Worm (Caenorhabditis elegans) whole organism, late embryonic: ENCODE data around the gene coq-6.

Source experiments
- C08G9.2 ChIP-seq: sonication (generic microtip); optimal IDR thresholded peaks from 2 replicates; lab custom pipeline; 2016; ENCODE audit warnings: mild to moderate bottlenecking, missing genetic modification characterization, moderate library complexity, missing compliant biosample characterization
- F13H6.1 ChIP-seq: sonication (generic microtip); optimal IDR thresholded peaks from 2 replicates; lab custom pipeline; 2016; ENCODE audit warnings: missing genetic modification characterization, missing compliant biosample characterization
- K02D7.2 ChIP-seq: sonication (generic microtip); optimal IDR thresholded peaks from 2 replicates; lab custom pipeline; 2017; ENCODE audit warnings: mild to moderate bottlenecking, missing genetic modification characterization, missing compliant biosample characterization
- Y22D7AL.16 ChIP-seq: sonication (generic microtip); optimal IDR thresholded peaks from 2 replicates; lab custom pipeline; 2016; ENCODE audit warnings: missing genetic modification characterization, missing compliant biosample characterization
- ama-1 ChIP-seq: fragments of 150-350 bp; optimal IDR thresholded peaks from 2 replicates; lab custom pipeline; 2014
- ceh-14 ChIP-seq: sonication (generic microtip); optimal IDR thresholded peaks from 2 replicates; lab custom pipeline; 2016; ENCODE audit warnings: missing genotype, missing genetic modification characterization, missing compliant biosample characterization
- ceh-18 ChIP-seq: sonication (generic microtip); optimal IDR thresholded peaks from 2 replicates; lab custom pipeline; 2016; ENCODE audit warnings: missing genetic modification characterization, missing compliant biosample characterization
- ceh-2 ChIP-seq: sonication (generic microtip); optimal IDR thresholded peaks from 2 replicates; lab custom pipeline; 2016; ENCODE audit warnings: missing genotype, missing genetic modification characterization, missing compliant biosample characterization
- ceh-22 ChIP-seq: sonication (generic microtip); optimal IDR thresholded peaks from 2 replicates; lab custom pipeline; 2017; ENCODE audit warnings: missing biosample characterization, missing genetic modification characterization
- ceh-24 ChIP-seq: sonication (generic microtip); optimal IDR thresholded peaks from 2 replicates; lab custom pipeline; 2016; ENCODE audit warnings: mild to moderate bottlenecking, missing genetic modification characterization, missing compliant biosample characterization
- ceh-30 ChIP-seq: fragments of 150-350 bp; optimal IDR thresholded peaks from 2 replicates; lab custom pipeline; 2014; ENCODE audit warnings: missing biosample characterization, missing genetic modification characterization
- ceh-31 ChIP-seq: sonication (generic microtip); optimal IDR thresholded peaks from 2 replicates; lab custom pipeline; 2016; ENCODE audit warnings: missing genetic modification characterization, missing compliant biosample characterization
- ceh-34 ChIP-seq: sonication (generic microtip); optimal IDR thresholded peaks from 2 replicates; lab custom pipeline; 2016; ENCODE audit warnings: mild to moderate bottlenecking, missing genetic modification characterization, missing compliant biosample characterization
- ceh-6 ChIP-seq: fragments of 200-800 bp; sonication (Bioruptor generic); optimal IDR thresholded peaks from 2 replicates; lab custom pipeline; 2018; ENCODE audit warnings: mild to moderate bottlenecking, missing genetic modification characterization, missing compliant biosample characterization
- che-1 ChIP-seq: sonication (generic microtip); optimal IDR thresholded peaks from 2 replicates; lab custom pipeline; 2016; ENCODE audit warnings: mild to moderate bottlenecking, missing genetic modification characterization, missing compliant biosample characterization
- dmd-4 ChIP-seq: sonication (generic microtip); optimal IDR thresholded peaks from 2 replicates; lab custom pipeline; 2016; ENCODE audit warnings: borderline replicate concordance, missing genetic modification characterization, missing compliant biosample characterization
- dve-1 ChIP-seq: sonication (generic microtip); optimal IDR thresholded peaks from 2 replicates; lab custom pipeline; 2017; ENCODE audit warnings: antibody characterized with exemption, mild to moderate bottlenecking, missing genetic modification characterization, missing compliant biosample characterization
- elt-4 ChIP-seq: sonication (generic microtip); optimal IDR thresholded peaks from 2 replicates; lab custom pipeline; 2016; ENCODE audit warnings: missing genetic modification characterization, missing compliant biosample characterization
- eyg-1 ChIP-seq: sonication (generic microtip); optimal IDR thresholded peaks from 2 replicates; lab custom pipeline; 2016; ENCODE audit warnings: missing genotype, missing genetic modification characterization, missing compliant biosample characterization
- fkh-6 ChIP-seq: sonication (generic microtip); optimal IDR thresholded peaks from 2 replicates; lab custom pipeline; 2016; ENCODE audit warnings: missing genetic modification characterization, missing compliant biosample characterization
- gmeb-2 ChIP-seq: sonication (generic microtip); optimal IDR thresholded peaks from 2 replicates; lab custom pipeline; 2016; ENCODE audit warnings: missing genetic modification characterization, inconsistent platforms, missing compliant biosample characterization
- hlh-13 ChIP-seq: fragments of 200-800 bp; sonication (Bioruptor generic); optimal IDR thresholded peaks from 2 replicates; lab custom pipeline; 2018; ENCODE audit warnings: mild to moderate bottlenecking, missing genetic modification characterization, missing compliant biosample characterization
- lim-6 ChIP-seq: sonication (generic microtip); optimal IDR thresholded peaks from 2 replicates; lab custom pipeline; 2016; ENCODE audit warnings: missing genetic modification characterization, missing compliant biosample characterization
- lin-11 ChIP-seq: fragments of 200-800 bp; sonication (Bioruptor generic); optimal IDR thresholded peaks from 2 replicates; lab custom pipeline; 2018; ENCODE audit warnings: mild to moderate bottlenecking, missing genetic modification characterization, missing compliant biosample characterization
- nfya-1 ChIP-seq: sonication (generic microtip); optimal IDR thresholded peaks from 2 replicates; lab custom pipeline; 2017; ENCODE audit warnings: missing genetic modification characterization, mild to moderate bottlenecking, missing compliant biosample characterization, antibody characterized with exemption, moderate library complexity
- nhr-232 ChIP-seq: sonication (generic microtip); optimal IDR thresholded peaks from 2 replicates; lab custom pipeline; 2016; ENCODE audit warnings: missing genetic modification characterization, missing compliant biosample characterization
- npax-4 ChIP-seq: sonication (generic microtip); optimal IDR thresholded peaks from 2 replicates; lab custom pipeline; 2016; ENCODE audit warnings: missing genetic modification characterization, missing compliant biosample characterization
- pax-1 ChIP-seq: fragments of 150-350 bp; optimal IDR thresholded peaks from 2 replicates; lab custom pipeline; 2014; ENCODE audit warnings: missing biosample characterization, missing genetic modification characterization
- pha-4 ChIP-seq: fragments of 150-350 bp; optimal IDR thresholded peaks from 2 replicates; lab custom pipeline; 2018; ENCODE audit warnings: missing biosample characterization, missing genetic modification reagents, missing genetic modification characterization
- pros-1 ChIP-seq: fragments of 150-350 bp; optimal IDR thresholded peaks from 2 replicates; lab custom pipeline; 2014; ENCODE audit warnings: missing biosample characterization, missing genetic modification reagents, missing genetic modification characterization
- ref-2 ChIP-seq: sonication (generic microtip); optimal IDR thresholded peaks from 2 replicates; lab custom pipeline; 2016; ENCODE audit warnings: missing genetic modification characterization, missing compliant biosample characterization
- rnt-1 ChIP-seq: sonication (generic microtip); optimal IDR thresholded peaks from 2 replicates; lab custom pipeline; 2016; ENCODE audit warnings: missing genetic modification characterization, missing compliant biosample characterization
- sdc-2 ChIP-seq: sonication (generic microtip); optimal IDR thresholded peaks from 2 replicates; lab custom pipeline; 2016; ENCODE audit warnings: missing genotype, missing genetic modification characterization, missing compliant biosample characterization
- sox-4 ChIP-seq: sonication (generic microtip); optimal IDR thresholded peaks from 2 replicates; lab custom pipeline; 2017; ENCODE audit warnings: mild to moderate bottlenecking, missing genetic modification characterization, inconsistent platforms, missing compliant biosample characterization
- syd-9 ChIP-seq: sonication (generic microtip); optimal IDR thresholded peaks from 2 replicates; lab custom pipeline; 2016; ENCODE audit warnings: mild to moderate bottlenecking, missing genetic modification characterization, moderate library complexity, missing compliant biosample characterization
- tbx-2 ChIP-seq: sonication (generic microtip); optimal IDR thresholded peaks from 2 replicates; lab custom pipeline; 2016; ENCODE audit warnings: missing genetic modification characterization, missing compliant biosample characterization
- tbx-7 ChIP-seq: sonication (generic microtip); optimal IDR thresholded peaks from 2 replicates; lab custom pipeline; 2016; ENCODE audit warnings: missing genotype, missing genetic modification characterization, missing compliant biosample characterization
- ttx-3 ChIP-seq: sonication (generic microtip); optimal IDR thresholded peaks from 2 replicates; lab custom pipeline; 2016; ENCODE audit warnings: missing genetic modification reagents, missing genetic modification characterization, missing compliant biosample characterization
- unc-3 ChIP-seq, 2 experiments: fragments of 200-800 bp in 1 of 2; sonication (Bioruptor generic) in 1 of 2; sonication (generic microtip) in 1 of 2; conservative IDR thresholded peaks in 1 of 2; optimal IDR thresholded peaks in 1 of 2; 2 replicates each; pipeline versions ENCODE4 v1.3.6 to Lab custom; 2016 to 2022; ENCODE audit warnings: missing compliant biosample characterization in 2 of 2, missing genetic modification characterization in 2 of 2, missing genetic modification reagents in 1 of 2
- unc-42 ChIP-seq: sonication (generic microtip); optimal IDR thresholded peaks from 2 replicates; lab custom pipeline; 2016; ENCODE audit warnings: missing genotype, missing genetic modification characterization, missing compliant biosample characterization
- unc-86 ChIP-seq: sonication (generic microtip); optimal IDR thresholded peaks from 2 replicates; lab custom pipeline; 2016; ENCODE audit warnings: missing genetic modification characterization, missing compliant biosample characterization
- ztf-16 ChIP-seq: sonication (generic microtip); optimal IDR thresholded peaks from 2 replicates; lab custom pipeline; 2017; ENCODE audit warnings: missing genetic modification characterization, missing compliant biosample characterization

The coq-6 gene

ce11 chrV:9293359-9293758 lies 43.2 kb upstream of the coq-6 start:
- TF ChIP-seq ceh-31 (tag; lab: Kevin White, UChicago), result peak; percentile 17
- peak; percentile 16 for TF ChIP-seq lim-6
- TF ChIP-seq ztf-16 (tag; lab: Kevin White, UChicago), result no peak
- TF ChIP-seq dve-1 (tag; lab: Kevin White, UChicago), result no peak
- TF ChIP-seq unc-86 (tag; lab: Kevin White, UChicago), result no peak
- TF ChIP-seq npax-4, result no peak
- no peak for TF ChIP-seq rnt-1 (tag; lab: Kevin White, UChicago)
- peak; percentile 42 for TF ChIP-seq tbx-2
- no peak for TF ChIP-seq F13H6.1 (tag; lab: Kevin White, UChicago)
- TF ChIP-seq pros-1 (tag; lab: Kevin White, UChicago), result no peak
- no peak for TF ChIP-seq hlh-13 (GFP tag; lab: Kevin White, UChicago)
- TF ChIP-seq ceh-2 (tag; lab: Kevin White, UChicago), result peak; percentile 14
- peak; percentile 34 for TF ChIP-seq ceh-14 (tag; lab: Kevin White, UChicago)
- no peak for TF ChIP-seq dmd-4
- no peak for TF ChIP-seq Y22D7AL.16 (tag; lab: Kevin White, UChicago)
- TF ChIP-seq lin-11 (tag; lab: Kevin White, UChicago), result no peak
- TF ChIP-seq tbx-7 (tag; lab: Kevin White, UChicago), result no peak
- TF ChIP-seq unc-42 (tag; lab: Kevin White, UChicago), result peak; percentile 30
- TF ChIP-seq che-1 (tag; lab: Kevin White, UChicago), result no peak
- TF ChIP-seq sdc-2 (tag; lab: Kevin White, UChicago), result peak; percentile 38
- peak; percentile 23 for TF ChIP-seq ceh-34 (tag; lab: Kevin White, UChicago)
- TF ChIP-seq syd-9 (tag; lab: Kevin White, UChicago), result no peak
- no peak for TF ChIP-seq unc-3 (GFP tag; conservative IDR thresholded peaks at IDR 0.05; lab: Robert Waterston, UW)
- TF ChIP-seq unc-3 (tag; optimal IDR thresholded peaks at IDR 0.05; lab: Kevin White, UChicago), result no peak
- no peak for TF ChIP-seq ceh-30
- TF ChIP-seq nhr-232 (tag; lab: Kevin White, UChicago), result peak; percentile 10
- no peak for TF ChIP-seq pax-1 (tag; lab: Kevin White, UChicago)
- TF ChIP-seq ttx-3, result no peak
- no peak for TF ChIP-seq ceh-18
- peak; percentile 25 for TF ChIP-seq C08G9.2 (tag; lab: Kevin White, UChicago)
- no peak for TF ChIP-seq eyg-1 (tag; lab: Kevin White, UChicago)
- TF ChIP-seq fkh-6 (tag; lab: Kevin White, UChicago), result peak; percentile 8
- no peak for TF ChIP-seq ref-2
- no peak for TF ChIP-seq nfya-1 (tag; lab: Kevin White, UChicago)
- TF ChIP-seq elt-4 (tag; lab: Kevin White, UChicago), result no peak
- no peak for TF ChIP-seq ama-1 (lab: Kevin White, UChicago)
- no peak for TF ChIP-seq gmeb-2 (tag; lab: Kevin White, UChicago)
- TF ChIP-seq pha-4 (tag; lab: Kevin White, UChicago), result no peak
- TF ChIP-seq sox-4 (tag; lab: Kevin White, UChicago), result peak; percentile 9
- TF ChIP-seq ceh-24 (tag; lab: Kevin White, UChicago), result no peak

DNA sequence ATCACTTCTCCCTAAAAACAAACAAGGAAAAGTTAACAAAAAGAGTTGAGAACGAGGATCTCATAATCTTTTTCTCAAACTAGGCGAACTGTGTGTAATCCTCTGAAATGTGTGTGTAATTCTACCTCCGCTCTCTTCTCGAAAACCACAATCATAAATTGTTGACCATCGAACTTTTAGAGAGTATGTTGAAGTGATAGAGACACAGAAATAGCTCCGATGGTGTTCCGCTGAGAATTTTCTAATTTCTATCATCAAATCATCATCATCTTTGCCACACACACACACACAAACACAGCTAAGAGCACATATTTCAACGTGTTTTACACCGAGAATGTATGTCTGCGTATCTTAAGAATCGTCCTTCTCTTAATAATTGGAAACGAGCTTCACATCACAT lies 41.0 kb upstream of the coq-6 start:
- TF ChIP-seq rnt-1 (tag; lab: Kevin White, UChicago) (peak; percentile 60), lin-11 (tag; lab: Kevin White, UChicago) (no peak)

DNA sequence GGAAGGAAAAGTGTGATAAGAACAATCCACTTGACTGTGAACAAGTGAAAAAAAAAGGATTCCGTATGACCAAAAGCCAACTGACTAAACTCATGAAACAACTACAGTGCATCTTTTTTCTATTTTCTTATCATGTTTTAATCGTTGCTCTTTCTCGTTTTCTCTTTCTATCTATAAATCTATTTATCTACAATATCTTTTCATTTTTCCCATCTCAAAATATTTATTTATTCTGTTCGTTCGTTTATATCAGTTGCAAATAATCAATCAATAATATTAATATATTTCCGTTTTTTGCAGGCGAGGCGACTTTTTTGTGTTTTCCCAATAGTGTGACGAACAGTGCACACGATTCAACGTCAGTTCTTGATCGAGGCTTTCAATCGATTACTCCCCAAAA lies 39.2 kb upstream of the coq-6 start, which contains the start of gene F44A2.5:
Gene F44A2.5 (plus strand): TSS at position 301 of the 400 bp plus-strand sequence.
- no peak for TF ChIP-seq rnt-1 (tag; lab: Kevin White, UChicago)
- TF ChIP-seq tbx-2, result no peak
- no peak for TF ChIP-seq lin-11 (tag; lab: Kevin White, UChicago)
- TF ChIP-seq ceh-6 (GFP tag; lab: Kevin White, UChicago), result no peak
- TF ChIP-seq ceh-22, result no peak
- TF ChIP-seq eyg-1 (tag; lab: Kevin White, UChicago), result no peak
- no peak for TF ChIP-seq fkh-6 (tag; lab: Kevin White, UChicago)
- no peak for TF ChIP-seq K02D7.2 (tag; lab: Kevin White, UChicago)
- no peak for TF ChIP-seq ceh-2 (tag; lab: Kevin White, UChicago)
